Fruit fly (Drosophila melanogaster): Measurements from ENCODE around the gene Srlp.

DNA sequence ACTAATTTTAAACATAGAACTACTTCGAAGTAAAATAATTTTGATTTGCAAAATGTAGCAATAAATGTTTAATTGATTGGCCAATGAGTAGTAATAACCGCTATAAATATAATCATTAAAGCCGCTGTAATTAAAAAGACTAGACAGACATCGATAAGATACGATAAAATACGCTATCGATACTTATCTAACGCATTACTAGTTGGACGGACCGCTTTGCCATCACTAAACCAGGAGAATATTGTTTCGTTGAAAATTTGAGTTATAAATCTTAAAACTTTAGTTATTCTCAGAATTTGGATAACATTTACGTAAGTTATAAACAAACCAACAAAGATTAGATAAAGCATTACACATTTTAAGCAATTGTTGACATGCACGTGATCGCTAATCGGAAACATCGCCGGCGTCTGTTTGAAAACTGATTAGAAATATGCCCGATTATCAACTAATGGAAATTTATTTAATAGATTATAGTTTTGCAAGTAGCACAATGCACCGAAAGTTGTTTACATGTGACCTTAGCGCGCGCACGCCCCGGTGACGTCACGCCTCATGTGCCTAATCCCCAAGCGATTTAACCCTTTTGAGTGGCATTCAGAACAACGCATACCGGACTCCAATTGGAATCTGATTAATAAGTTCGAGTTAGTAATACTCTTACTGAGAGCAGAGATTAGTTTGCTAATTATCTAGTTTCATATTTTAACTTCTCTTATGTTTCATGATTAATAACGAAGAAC is 5.7 kb downstream of the Srlp start, which contains the start of gene Desat1:
- TF ChIP-seq CG9139 (GFP tag; optimal IDR thresholded peaks at IDR 0.05) (no peak), Sox102F (GFP tag; optimal IDR thresholded peaks at IDR 0.05) (no peak), dac (GFP tag; optimal IDR thresholded peaks at IDR 0.05) (no peak), CG6163 (GFP tag; IDR thresholded peaks at IDR 0.05) (no peak), CG32006 (GFP tag; optimal IDR thresholded peaks at IDR 0.05) (no peak), eg (GFP tag; IDR thresholded peaks at IDR 0.05) (no peak), Blimp-1 (GFP tag; optimal IDR thresholded peaks at IDR 0.05) (no peak)
